Fruit fly (Drosophila melanogaster) whole organism, embryonic: Measurements from ENCODE around the gene CG11309.
A peak's percentile ranks its signal among the peaks of the same experiment; 100 is the strongest.

Experiments
- Ada2b ChIP-seq: fragments of 200-800 bp; sonication (Bioruptor generic); IDR thresholded peaks from 2 replicates; pipeline ENCODE4 v1.3.6; 2022; ENCODE audit warnings: missing biosample characterization, missing genetic modification characterization
- CG10267 ChIP-seq: fragments of 200-800 bp; sonication (Bioruptor generic); optimal IDR thresholded peaks from 2 replicates; lab custom pipeline; 2018; ENCODE audit warnings: missing biosample characterization, mild to moderate bottlenecking, missing genetic modification characterization, moderate library complexity
- CG10431 ChIP-seq: fragments of 200-800 bp; sonication (Bioruptor generic); optimal IDR thresholded peaks from 3 replicates; lab custom pipeline; 2018; ENCODE audit warnings: missing biosample characterization, mild to moderate bottlenecking, missing genetic modification characterization
- CG11093 ChIP-seq: fragments of 200-800 bp; sonication (Bioruptor generic); IDR thresholded peaks from 3 replicates; pipeline ENCODE4 v1.3.6; 2022; ENCODE audit warnings: missing biosample characterization, missing genetic modification characterization
- CG12104 ChIP-seq: fragments of 200-800 bp; sonication (Bioruptor generic); optimal IDR thresholded peaks from 3 replicates; lab custom pipeline; 2016; ENCODE audit warnings: missing biosample characterization, missing genetic modification characterization
- CG15696 ChIP-seq: fragments of 200-800 bp; sonication (Bioruptor generic); optimal IDR thresholded peaks from 2 replicates; lab custom pipeline; 2019; ENCODE audit warnings: missing biosample characterization, mild to moderate bottlenecking, missing genetic modification characterization, moderate library complexity
- CG16863 ChIP-seq: fragments of 200-800 bp; sonication (Bioruptor generic); optimal IDR thresholded peaks from 3 replicates; lab custom pipeline; 2016; ENCODE audit warnings: missing biosample characterization, missing genetic modification characterization
- CG17385 ChIP-seq: fragments of 200-800 bp; sonication (Bioruptor generic); optimal IDR thresholded peaks from 3 replicates; lab custom pipeline; 2018; ENCODE audit warnings: missing biosample characterization, mild to moderate bottlenecking, missing genetic modification characterization
- CG18011 ChIP-seq: fragments of 200-800 bp; sonication (Bioruptor generic); optimal IDR thresholded peaks from 2 replicates; lab custom pipeline; 2017; ENCODE audit warnings: missing biosample characterization, missing genetic modification characterization, mild to moderate bottlenecking, moderate library complexity, missing genotype
- CG32767 ChIP-seq: fragments of 200-800 bp; sonication (Bioruptor generic); IDR thresholded peaks from 2 replicates; pipeline ENCODE4 v1.3.6; 2022; ENCODE audit warnings: missing biosample characterization, missing genetic modification characterization
- CG3726 ChIP-seq: fragments of 200-800 bp; sonication (Bioruptor generic); IDR thresholded peaks from 3 replicates; pipeline ENCODE4, ENCODE4 v1.3.6; 2022; ENCODE audit warnings: missing biosample characterization, missing genetic modification characterization
- CG3838 ChIP-seq: fragments of 200-800 bp; sonication (Bioruptor generic); optimal IDR thresholded peaks from 3 replicates; lab custom pipeline; 2016; ENCODE audit warnings: missing biosample characterization, missing genetic modification characterization
- CG4730 ChIP-seq: fragments of 200-800 bp; sonication (Bioruptor generic); IDR thresholded peaks from 2 replicates; pipeline ENCODE4 v1.3.6; 2022; ENCODE audit warnings: missing biosample characterization, missing genetic modification characterization
- CG6689 ChIP-seq: fragments of 200-800 bp; sonication (Bioruptor generic); IDR thresholded peaks from 2 replicates; pipeline ENCODE4 v1.3.6; 2022; ENCODE audit warnings: missing biosample characterization, missing genetic modification characterization
- CG7963 ChIP-seq: fragments of 200-800 bp; sonication (Bioruptor generic); IDR thresholded peaks from 3 replicates; pipeline ENCODE4 v1.3.6; 2022; ENCODE audit warnings: missing biosample characterization, missing genetic modification characterization; ENCODE audit not compliant: partially characterized antibody
- CG8924 ChIP-seq: fragments of 200-800 bp; optimal IDR thresholded peaks from 3 replicates; lab custom pipeline; 2019; ENCODE audit warnings: missing biosample characterization, mild to moderate bottlenecking, missing genetic modification characterization, moderate library complexity
- CG8944 ChIP-seq: fragments of 200-800 bp; sonication (Bioruptor generic); optimal IDR thresholded peaks from 3 replicates; lab custom pipeline; 2016; ENCODE audit warnings: missing biosample characterization, missing genetic modification characterization
- Dll ChIP-seq: fragments of 200-800 bp; sonication (Bioruptor generic); IDR thresholded peaks from 4 replicates; pipeline ENCODE4 v1.3.6; 2022; ENCODE audit warnings: missing biosample characterization, missing genetic modification characterization; ENCODE audit not compliant: partially characterized antibody
- E2f2 ChIP-seq: fragments of 200-800 bp; sonication (Bioruptor generic); IDR thresholded peaks from 2 replicates; pipeline ENCODE4 v1.3.6; 2022; ENCODE audit warnings: missing biosample characterization, missing genetic modification characterization
- Ets65A ChIP-seq: fragments of 200-800 bp; sonication (Bioruptor generic); peaks from one replicate; lab custom pipeline; 2016; ENCODE audit warnings: missing biosample characterization, missing genetic modification characterization
- Gug ChIP-seq: fragments of 200-800 bp; sonication (Bioruptor generic); IDR thresholded peaks from 4 replicates; pipeline ENCODE4 v1.3.6; 2022; ENCODE audit warnings: missing biosample characterization, missing genetic modification characterization
- HLH4C ChIP-seq: fragments of 200-800 bp; sonication (Bioruptor generic); IDR thresholded peaks from 3 replicates; pipeline ENCODE4 v1.3.6; 2022; ENCODE audit warnings: missing biosample characterization, missing genetic modification characterization; ENCODE audit not compliant: partially characterized antibody
- Jarid2 ChIP-seq: fragments of 200-800 bp; sonication (Bioruptor generic); optimal IDR thresholded peaks from 3 replicates; lab custom pipeline; 2017; ENCODE audit warnings: mild to moderate bottlenecking, missing biosample characterization, missing genetic modification reagents, missing genetic modification characterization
- Lhr ChIP-seq: fragments of 200-800 bp; sonication (Bioruptor generic); optimal IDR thresholded peaks from 3 replicates; lab custom pipeline; 2017; ENCODE audit warnings: mild to moderate bottlenecking, missing biosample characterization, missing genetic modification reagents, missing genetic modification characterization
- Lim3 ChIP-seq: fragments of 200-800 bp; sonication (Bioruptor generic); IDR thresholded peaks from 2 replicates; pipeline ENCODE4 v1.3.6; 2022; ENCODE audit warnings: missing biosample characterization, missing genetic modification characterization
- Mad ChIP-seq: fragments of 200-800 bp; sonication (Bioruptor generic); optimal IDR thresholded peaks from 2 replicates; lab custom pipeline; 2016; ENCODE audit warnings: missing biosample characterization, missing genetic modification characterization
- Mes4 ChIP-seq: fragments of 200-800 bp; sonication (Bioruptor generic); optimal IDR thresholded peaks from 2 replicates; lab custom pipeline; 2016; ENCODE audit warnings: missing biosample characterization, missing genetic modification characterization
- NC2α ChIP-seq: fragments of 200-800 bp; sonication (Bioruptor generic); optimal IDR thresholded peaks from 2 replicates; lab custom pipeline; 2016; ENCODE audit warnings: missing biosample characterization, missing genetic modification characterization
- NK7.1 ChIP-seq: fragments of 200-800 bp; sonication (Bioruptor generic); optimal IDR thresholded peaks from 3 replicates; lab custom pipeline; 2016; ENCODE audit warnings: missing biosample characterization, missing genetic modification characterization
- Pdp1 ChIP-seq, 2 experiments: fragments of 200-800 bp; sonication (Bioruptor generic); optimal IDR thresholded peaks; 3 replicates each; lab custom pipeline; 2016; ENCODE audit warnings: missing biosample characterization in 2 of 2, missing genetic modification characterization in 2 of 2, mild to moderate bottlenecking in 1 of 2, moderate library complexity in 1 of 2
- Spps ChIP-seq: fragments of 200-800 bp; sonication (Bioruptor generic); optimal IDR thresholded peaks from 2 replicates; lab custom pipeline; 2018; ENCODE audit warnings: missing biosample characterization, mild to moderate bottlenecking, missing genetic modification characterization
- Trl ChIP-seq, 3 experiments: fragments of >200 bp in 2 of 3; fragments of 200-800 bp in 1 of 3; sonication (Bioruptor generic) in 1 of 3; optimal IDR thresholded peaks; 2 replicates in 1 of 3; 3 replicates in 2 of 3; lab custom pipeline; 2016 to 2017; ENCODE audit warnings: missing biosample characterization in 1 of 3, missing genetic modification characterization in 1 of 3
- cas ChIP-seq: fragments of 200-800 bp; sonication (Bioruptor generic); IDR thresholded peaks from 2 replicates; pipeline ENCODE4 v1.3.6; 2022; ENCODE audit warnings: missing biosample characterization, missing genetic modification characterization
- cg ChIP-seq: fragments of 200-800 bp; sonication (Bioruptor generic); optimal IDR thresholded peaks from 3 replicates; lab custom pipeline; 2019; ENCODE audit warnings: missing biosample characterization, mild to moderate bottlenecking, missing genetic modification characterization, moderate library complexity
- crp ChIP-seq, 2 experiments: fragments of 200-800 bp; sonication (Bioruptor generic); optimal IDR thresholded peaks; 2 replicates in 1 of 2; 3 replicates in 1 of 2; lab custom pipeline; 2017; ENCODE audit warnings: missing biosample characterization in 2 of 2, missing genetic modification characterization in 2 of 2, mild to moderate bottlenecking in 1 of 2, moderate library complexity in 1 of 2
- cwo ChIP-seq: fragments of 200-800 bp; sonication (Bioruptor generic); optimal IDR thresholded peaks from 3 replicates; lab custom pipeline; 2017; ENCODE audit warnings: missing biosample characterization, missing genetic modification characterization, mild to moderate bottlenecking, moderate library complexity, missing genetic modification reagents
- eve ChIP-seq, 2 experiments: fragments of >200 bp; optimal IDR thresholded peaks; 2 replicates each; lab custom pipeline; 2017; ENCODE audit warnings: missing biosample characterization in 2 of 2, missing genetic modification characterization in 2 of 2
- gcm2 ChIP-seq: fragments of 200-800 bp; sonication (Bioruptor generic); optimal IDR thresholded peaks from 2 replicates; lab custom pipeline; 2016; ENCODE audit warnings: missing biosample characterization, missing genetic modification characterization
- ind ChIP-seq: fragments of 200-800 bp; sonication (Bioruptor generic); optimal IDR thresholded peaks from 3 replicates; lab custom pipeline; 2016; ENCODE audit warnings: missing biosample characterization, missing genetic modification characterization
- nmo ChIP-seq: fragments of 200-800 bp; sonication (Bioruptor generic); optimal IDR thresholded peaks from 2 replicates; lab custom pipeline; 2018; ENCODE audit warnings: missing biosample characterization, mild to moderate bottlenecking, missing genetic modification characterization, moderate library complexity
- pan ChIP-seq, 4 experiments: fragments of >200 bp in 3 of 4; fragments of 200-800 bp in 1 of 4; sonication (Bioruptor generic) in 1 of 4; optimal IDR thresholded peaks in 3 of 4; IDR thresholded peaks in 1 of 4; 2 replicates each; pipeline versions ENCODE4 v1.3.6 to Lab custom; 2017 to 2022; ENCODE audit warnings: missing biosample characterization in 2 of 4, missing genetic modification characterization in 2 of 4, mixed read lengths in 1 of 4
- phol ChIP-seq: fragments of 200-800 bp; sonication (Bioruptor generic); optimal IDR thresholded peaks from 3 replicates; lab custom pipeline; 2018; ENCODE audit warnings: missing biosample characterization, mild to moderate bottlenecking, missing genetic modification characterization, moderate library complexity
- prd ChIP-seq, 3 experiments: fragments of >200 bp in 2 of 3; fragments of 200-800 bp in 1 of 3; sonication (Bioruptor generic) in 1 of 3; optimal IDR thresholded peaks in 2 of 3; IDR thresholded peaks in 1 of 3; 2 replicates in 2 of 3; 3 replicates in 1 of 3; pipeline versions ENCODE4 v1.3.6 to Lab custom; 2017 to 2022; ENCODE audit warnings: missing biosample characterization in 1 of 3, missing genetic modification characterization in 1 of 3
- pros ChIP-seq: fragments of 200-800 bp; sonication (Bioruptor generic); optimal IDR thresholded peaks from 3 replicates; lab custom pipeline; 2019; ENCODE audit warnings: missing biosample characterization, mild to moderate bottlenecking, missing genetic modification characterization, moderate library complexity
- sna ChIP-seq: fragments of 200-800 bp; sonication (Bioruptor generic); IDR thresholded peaks from 2 replicates; pipeline ENCODE4 v1.3.6; 2022; ENCODE audit warnings: missing biosample characterization, missing genetic modification characterization; ENCODE audit not compliant: partially characterized antibody
- unpg ChIP-seq: fragments of 200-800 bp; sonication (Bioruptor generic); optimal IDR thresholded peaks from 3 replicates; lab custom pipeline; 2018; ENCODE audit warnings: missing biosample characterization, mild to moderate bottlenecking, missing genetic modification characterization, moderate library complexity
- usp ChIP-seq: fragments of >200 bp; optimal IDR thresholded peaks from 2 replicates; lab custom pipeline; 2017; ENCODE audit warnings: missing biosample characterization, missing genetic modification characterization
- z ChIP-seq: fragments of 200-800 bp; sonication (Bioruptor generic); IDR thresholded peaks from 3 replicates; pipeline ENCODE4 v1.3.6; 2022; ENCODE audit warnings: missing biosample characterization, missing genetic modification characterization

CG11309 gene

dm6 chr3L:21279876-21280566 lies 24.4 kb downstream of the CG11309 start, which contains the start of gene AcCoAS (continued):
- TF ChIP-seq unpg (GFP tag; lab: Kevin White, UChicago) (peak; percentile 27), gcm2 (no peak), prd (optimal IDR thresholded peaks at IDR 0.05; lab: Kevin White, UChicago) (no peak), prd (GFP tag; IDR thresholded peaks at IDR 0.05; lab: Robert Waterston, UW) (no peak), Mad (GFP tag; lab: Kevin White, UChicago) (no peak), z (GFP tag; lab: Robert Waterston, UW) (peak; percentile 88), Pdp1 (GFP tag; optimal IDR thresholded peaks at IDR 0.05; lab: Kevin White, UChicago) (peak; percentile 16 to 87), cg (no peak), CG8924 (tag; lab: Kevin White, UChicago) (no peak), CG4730 (GFP tag; lab: Robert Waterston, UW) (no peak), Lim3 (GFP tag; lab: Robert Waterston, UW) (no peak), Trl (optimal IDR thresholded peaks at IDR 0.05; lab: Kevin White, UChicago) (peak in 1 of 2 experiments; percentile 61), Trl (GFP tag; optimal IDR thresholded peaks at IDR 0.05; lab: Kevin White, UChicago) (peak; percentile 8), CG12104 (GFP tag; lab: Kevin White, UChicago) (no peak), eve (GFP tag; optimal IDR thresholded peaks at IDR 0.05; lab: Kevin White, UChicago) (no peak), CG3838 (no peak), sna (GFP tag; lab: Robert Waterston, UW) (peak; percentile 45; the same call in 1 of the 2 replicates), cwo (peak; percentile 96), pan (optimal IDR thresholded peaks at IDR 0.05; lab: Kevin White, UChicago) (no peak), pan (GFP tag; optimal IDR thresholded peaks at IDR 0.05 in 1 of 2, IDR thresholded peaks at IDR 0.05 in 1 of 2) (no peak), Ada2b (GFP tag; lab: Robert Waterston, UW) (no peak), Dll (GFP tag; lab: Robert Waterston, UW) (no peak), ind (peak; percentile 1), crp (GFP tag; optimal IDR thresholded peaks at IDR 0.05; lab: Kevin White, UChicago) (no peak), pros (peak; percentile 56), HLH4C (GFP tag; lab: Robert Waterston, UW) (no peak), Ets65A (GFP tag; lab: Kevin White, UChicago) (no peak), CG10267 (tag; lab: Kevin White, UChicago) (no peak), phol (no peak), nmo (GFP tag; lab: Kevin White, UChicago) (no peak), CG7963 (no peak), NK7.1 (no peak), CG32767 (GFP tag; lab: Robert Waterston, UW) (no peak), CG8944 (GFP tag; lab: Kevin White, UChicago) (no peak), Gug (GFP tag; lab: Robert Waterston, UW) (no peak), NC2α (GFP tag; lab: Kevin White, UChicago) (no peak), CG15696 (no peak), CG3726 (GFP tag; lab: Robert Waterston, UW) (no peak), Mes4 (GFP tag; lab: Kevin White, UChicago) (no peak), CG11093 (GFP tag; lab: Robert Waterston, UW) (no peak), Jarid2 (peak; percentile 87), E2f2 (peak; percentile 13; the same call in 1 of the 2 replicates), CG10431 (GFP tag; lab: Kevin White, UChicago) (no peak), Lhr (GFP tag; lab: Kevin White, UChicago) (no peak), Spps (no peak), cas (GFP tag; lab: Robert Waterston, UW) (no peak), usp (no peak), CG18011 (GFP tag; lab: Kevin White, UChicago) (peak; percentile 30), CG17385 (GFP tag; lab: Kevin White, UChicago) (peak; percentile 29), CG6689 (GFP tag; lab: Robert Waterston, UW) (no peak), CG16863 (GFP tag; lab: Kevin White, UChicago) (no peak)
